Fruit fly (Drosophila melanogaster) whole organism, wandering third instar larva: ENCODE data around the gene CG14339.

Experiments used
- CG32264 ChIP-seq: fragments of 200-800 bp; sonication (Bioruptor generic); optimal IDR thresholded peaks from 2 replicates; lab custom pipeline; 2016; ENCODE audit warnings: missing biosample characterization, missing genetic modification characterization
- CG9705 ChIP-seq: fragments of 200-800 bp; sonication (Bioruptor generic); optimal IDR thresholded peaks from 2 replicates; lab custom pipeline; 2018; ENCODE audit warnings: missing biosample characterization, mild to moderate bottlenecking, missing genetic modification characterization
- CrebA ChIP-seq: fragments of 200-800 bp; sonication (Bioruptor generic); optimal IDR thresholded peaks from 2 replicates; lab custom pipeline; 2016; ENCODE audit warnings: missing biosample characterization, mild to moderate bottlenecking, missing genetic modification characterization, borderline replicate concordance
- Dfd ChIP-seq: fragments of >200 bp; optimal IDR thresholded peaks from 2 replicates; lab custom pipeline; 2017; ENCODE audit warnings: missing biosample characterization, missing genetic modification characterization
- Dif ChIP-seq: fragments of 200-275, 200-300 bp; sonication (Bioruptor generic); optimal IDR thresholded peaks from 2 replicates; lab custom pipeline; 2018; ENCODE audit warnings: missing biosample characterization, missing genetic modification characterization; ENCODE audit not compliant: partially characterized antibody
- GATAd ChIP-seq: sonication (Bioruptor generic); optimal IDR thresholded peaks from 2 replicates; lab custom pipeline; 2016; ENCODE audit warnings: missing biosample characterization, missing genetic modification characterization
- HLH106 ChIP-seq: fragments of 200-800 bp; optimal IDR thresholded peaks from 3 replicates; lab custom pipeline; 2019; ENCODE audit warnings: missing biosample characterization, mild to moderate bottlenecking, missing genetic modification characterization, moderate library complexity
- Hnf4 ChIP-seq: fragments of 200-800 bp; sonication (Bioruptor generic); optimal IDR thresholded peaks from 2 replicates; lab custom pipeline; 2016; ENCODE audit warnings: missing biosample characterization, mild to moderate bottlenecking, missing genetic modification characterization
- Hr78 ChIP-seq: fragments of >200 bp; optimal IDR thresholded peaks from 2 replicates; lab custom pipeline; 2017; ENCODE audit warnings: missing biosample characterization, missing genetic modification characterization
- Hr83 ChIP-seq: fragments of 200-300 bp; sonication (Bioruptor generic); optimal IDR thresholded peaks from 2 replicates; lab custom pipeline; 2016; ENCODE audit warnings: missing biosample characterization, mild to moderate bottlenecking, missing genetic modification characterization, moderate library complexity; ENCODE audit not compliant: poor library complexity, severe bottlenecking
- Jra ChIP-seq: sonication (Bioruptor generic); optimal IDR thresholded peaks from 2 replicates; lab custom pipeline; 2016; ENCODE audit warnings: missing biosample characterization, missing genetic modification characterization
- Mio ChIP-seq: sonication (Bioruptor generic); optimal IDR thresholded peaks from 2 replicates; lab custom pipeline; 2016; ENCODE audit warnings: missing biosample characterization, missing genetic modification characterization
- N ChIP-seq: fragments of >200 bp; optimal IDR thresholded peaks from 2 replicates; lab custom pipeline; 2018; ENCODE audit warnings: missing biosample characterization, missing external identifiers, missing genetic modification characterization
- OdsH ChIP-seq: fragments of 200-800 bp; sonication (Bioruptor generic); optimal IDR thresholded peaks from 2 replicates; lab custom pipeline; 2016; ENCODE audit warnings: missing biosample characterization, mild to moderate bottlenecking, missing genetic modification characterization
- Rel ChIP-seq, 2 experiments: fragments of 200-800 bp; sonication (Bioruptor generic) in 1 of 2; optimal IDR thresholded peaks; 2 replicates in 1 of 2; 3 replicates in 1 of 2; lab custom pipeline; 2016 to 2019; ENCODE audit warnings: mild to moderate bottlenecking in 2 of 2, missing biosample characterization in 2 of 2, missing genetic modification characterization in 2 of 2, moderate library complexity in 1 of 2
- Sp1 ChIP-seq: fragments of 200-800 bp; sonication (Bioruptor generic); optimal IDR thresholded peaks from 3 replicates; lab custom pipeline; 2019; ENCODE audit warnings: missing biosample characterization, mild to moderate bottlenecking, missing genetic modification characterization, moderate library complexity
- Vsx2 ChIP-seq: fragments of 200-300, 225-300 bp; sonication (Bioruptor generic); optimal IDR thresholded peaks from 2 replicates; lab custom pipeline; 2018; ENCODE audit warnings: missing biosample characterization, missing genetic modification characterization; ENCODE audit not compliant: partially characterized antibody
- br ChIP-seq: fragments of 200-800 bp; sonication (Bioruptor generic); optimal IDR thresholded peaks from 2 replicates; lab custom pipeline; 2016; ENCODE audit warnings: missing biosample characterization, missing genetic modification characterization
- brk ChIP-seq: fragments of 200-800 bp; sonication (Bioruptor generic); optimal IDR thresholded peaks from 2 replicates; lab custom pipeline; 2016; ENCODE audit warnings: missing biosample characterization, mild to moderate bottlenecking, missing genetic modification characterization
- dl ChIP-seq, 2 experiments: fragments of 175-275, 200-275 bp in 1 of 2; fragments of 200-275 bp in 1 of 2; sonication (Bioruptor generic); optimal IDR thresholded peaks; lab custom pipeline; 2018; ENCODE audit warnings: mild to moderate bottlenecking in 2 of 2, missing biosample characterization in 2 of 2, missing genetic modification characterization in 2 of 2, moderate library complexity in 2 of 2; ENCODE audit not compliant: partially characterized antibody in 2 of 2, insufficient read depth in 1 of 2
- dmrt93B ChIP-seq: fragments of 200-800 bp; sonication (Bioruptor generic); optimal IDR thresholded peaks from 2 replicates; lab custom pipeline; 2018; ENCODE audit warnings: missing biosample characterization, mild to moderate bottlenecking, missing genetic modification characterization
- dsf ChIP-seq: sonication (Bioruptor generic); optimal IDR thresholded peaks from 2 replicates; lab custom pipeline; 2016; ENCODE audit warnings: missing biosample characterization, missing genetic modification characterization, borderline replicate concordance
- ey ChIP-seq: fragments of 200-800 bp; sonication (Bioruptor generic); optimal IDR thresholded peaks from 2 replicates; lab custom pipeline; 2016; ENCODE audit warnings: missing biosample characterization, missing genetic modification characterization
- foxo ChIP-seq, 2 experiments: fragments of 200-800 bp; sonication (Bioruptor generic); optimal IDR thresholded peaks; 2 replicates in 1 of 2; 3 replicates in 1 of 2; lab custom pipeline; 2016 to 2017; ENCODE audit warnings: missing biosample characterization in 2 of 2, missing genetic modification characterization in 2 of 2
- fru ChIP-seq: fragments of 200-800 bp; sonication (Bioruptor generic); optimal IDR thresholded peaks from 3 replicates; lab custom pipeline; 2016; ENCODE audit warnings: missing biosample characterization, mild to moderate bottlenecking, missing genetic modification characterization
- h ChIP-seq: fragments of 200-800 bp; sonication (Bioruptor generic); optimal IDR thresholded peaks from 3 replicates; lab custom pipeline; 2016; ENCODE audit warnings: missing biosample characterization, mild to moderate bottlenecking, missing genetic modification characterization
- jim ChIP-seq: fragments of 175-275, 200-325 bp; sonication (Bioruptor generic); optimal IDR thresholded peaks from 2 replicates; lab custom pipeline; 2016; ENCODE audit warnings: missing biosample characterization, mild to moderate bottlenecking, missing genetic modification characterization
- lola ChIP-seq: fragments of >200 bp; optimal IDR thresholded peaks from 2 replicates; lab custom pipeline; 2017; ENCODE audit warnings: missing biosample characterization, missing genetic modification characterization
- pan ChIP-seq: fragments of >200 bp; optimal IDR thresholded peaks from 2 replicates; lab custom pipeline; 2017
- psq ChIP-seq: fragments of 200-800 bp; sonication (Bioruptor generic); optimal IDR thresholded peaks from 3 replicates; lab custom pipeline; 2017; ENCODE audit warnings: missing biosample characterization, mild to moderate bottlenecking, missing genetic modification characterization, moderate library complexity
- rgr ChIP-seq: fragments of 200-800 bp; sonication (Bioruptor generic); optimal IDR thresholded peaks from 3 replicates; lab custom pipeline; 2016; ENCODE audit warnings: missing biosample characterization, mild to moderate bottlenecking, missing genetic modification characterization
- sage ChIP-seq: fragments of 200-800 bp; sonication (Bioruptor generic); optimal IDR thresholded peaks from 2 replicates; lab custom pipeline; 2016; ENCODE audit warnings: missing biosample characterization, mild to moderate bottlenecking, missing genetic modification characterization
- sv ChIP-seq: fragments of 200-800 bp; sonication (Bioruptor generic); optimal IDR thresholded peaks from 3 replicates; lab custom pipeline; 2016; ENCODE audit warnings: missing biosample characterization, missing genetic modification characterization
- tai ChIP-seq: sonication (Bioruptor generic); optimal IDR thresholded peaks from 2 replicates; lab custom pipeline; 2016; ENCODE audit warnings: missing biosample characterization, missing genetic modification characterization
- usp ChIP-seq: fragments of >200 bp; optimal IDR thresholded peaks from 2 replicates; lab custom pipeline; 2017; ENCODE audit warnings: missing biosample characterization, missing genetic modification characterization
- woc ChIP-seq: sonication (Bioruptor generic); optimal IDR thresholded peaks from 2 replicates; lab custom pipeline; 2016; ENCODE audit warnings: missing biosample characterization, mild to moderate bottlenecking, missing genetic modification characterization

CG14339 gene

DNA sequence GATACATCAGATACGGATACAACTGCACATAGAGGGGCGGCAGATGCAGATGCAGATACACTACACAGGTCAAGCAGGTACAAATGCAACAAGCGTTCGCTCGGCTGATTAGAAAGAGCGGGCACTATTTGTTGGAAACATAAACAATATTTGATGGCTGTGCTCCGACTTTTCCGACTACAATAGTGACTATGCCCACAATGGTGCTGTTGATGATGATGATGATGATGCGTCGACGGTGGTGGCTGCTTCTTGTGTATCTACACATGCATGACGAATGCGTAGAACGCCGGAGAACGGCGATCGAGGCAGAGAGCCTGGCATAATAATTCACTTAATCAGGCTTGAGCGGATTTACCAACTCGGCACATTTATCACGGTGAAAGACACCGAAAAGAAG lies 40.3 kb upstream of the CG14339 start:
- TF ChIP-seq sage (GFP tag; lab: Kevin White, UChicago) (no peak), CG9705 (no peak), rgr (GFP tag; lab: Kevin White, UChicago) (no peak), fru (GFP tag; lab: Kevin White, UChicago) (no peak), GATAd (GFP tag; lab: Kevin White, UChicago) (no peak), dsf (GFP tag; lab: Kevin White, UChicago) (no peak), CrebA (GFP tag; lab: Kevin White, UChicago) (no peak), psq (GFP tag; lab: Kevin White, UChicago) (no peak), usp (GFP tag; lab: Kevin White, UChicago) (no peak), Dfd (GFP tag; lab: Kevin White, UChicago) (no peak), Hr78 (GFP tag; lab: Kevin White, UChicago) (no peak), Sp1 (GFP tag; lab: Kevin White, UChicago) (no peak), dl (GFP tag; optimal IDR thresholded peaks at IDR 0.05; lab: Kevin White, UChicago; ENCODE audit: insufficient read depth in 1 of 2, partially characterized antibody in 2 of 2) (no peak), woc (no peak), h (no peak), Hr83 (GFP tag; lab: Kevin White, UChicago) (no peak), pan (no peak), N (no peak), foxo (GFP tag; optimal IDR thresholded peaks at IDR 0.05; lab: Kevin White, UChicago) (no peak)

DNA sequence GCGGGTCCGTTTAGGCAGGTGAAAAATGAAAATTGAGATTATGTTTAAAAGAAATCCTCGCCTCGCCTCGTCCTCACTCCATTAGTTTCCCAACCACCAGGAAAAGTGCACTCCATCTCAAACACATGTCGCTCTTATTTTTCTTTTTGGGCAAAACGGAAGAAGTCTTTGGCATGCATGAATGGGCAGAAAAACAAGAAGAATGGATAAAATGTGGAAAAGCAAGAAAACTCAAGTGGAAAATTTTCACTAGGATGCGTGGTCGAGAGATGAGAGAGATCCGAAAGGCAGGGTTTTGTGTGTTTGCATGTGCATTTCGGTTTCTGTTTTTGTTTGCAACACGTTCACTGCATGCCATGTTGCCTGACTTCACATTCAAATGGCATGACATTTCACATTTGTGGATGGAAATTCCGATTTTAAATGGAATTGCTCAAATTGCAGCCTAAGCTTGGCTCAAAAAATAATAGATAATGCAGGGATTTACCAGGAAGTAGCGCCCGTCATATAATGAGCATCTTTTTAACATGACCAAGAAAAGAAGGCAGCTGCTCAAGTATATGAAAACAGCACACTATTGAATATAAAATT lies 39.7 kb upstream of the CG14339 start:
- TF ChIP-seq brk (GFP tag; lab: Kevin White, UChicago) = no peak
- no peak for TF ChIP-seq CrebA (GFP tag; lab: Kevin White, UChicago)
- no peak for TF ChIP-seq dmrt93B
- TF ChIP-seq ey (GFP tag; lab: Kevin White, UChicago) = no peak
- TF ChIP-seq Hnf4 (GFP tag; lab: Kevin White, UChicago) = no peak
- TF ChIP-seq Hr78 (GFP tag; lab: Kevin White, UChicago) = no peak
- TF ChIP-seq GATAd (GFP tag; lab: Kevin White, UChicago) = no peak
- TF ChIP-seq foxo (GFP tag; optimal IDR thresholded peaks at IDR 0.05; lab: Kevin White, UChicago) = no peak
- TF ChIP-seq Dfd (GFP tag; lab: Kevin White, UChicago) = no peak
- no peak for TF ChIP-seq OdsH
- TF ChIP-seq Mio (GFP tag; lab: Kevin White, UChicago) = no peak
- TF ChIP-seq Rel (GFP tag; optimal IDR thresholded peaks at IDR 0.05; lab: Kevin White, UChicago) = no peak
- no peak for TF ChIP-seq Rel (tag; optimal IDR thresholded peaks at IDR 0.05; lab: Kevin White, UChicago)
- no peak for TF ChIP-seq dsf (GFP tag; lab: Kevin White, UChicago)

dm6 chr2L:1069475-1069874 lies 38.9 kb upstream of the CG14339 start:
- TF ChIP-seq foxo (GFP tag; optimal IDR thresholded peaks at IDR 0.05; lab: Kevin White, UChicago) = peak in 1 of 2 experiments; percentile 7
- TF ChIP-seq fru (GFP tag; lab: Kevin White, UChicago) = peak; percentile 26
- TF ChIP-seq CG32264 = no peak
- peak; percentile 23 for TF ChIP-seq Hnf4 (GFP tag; lab: Kevin White, UChicago)
- no peak for TF ChIP-seq ey (GFP tag; lab: Kevin White, UChicago)
- no peak for TF ChIP-seq Vsx2 (GFP tag; lab: Kevin White, UChicago)
- peak; percentile 0 for TF ChIP-seq rgr (GFP tag; lab: Kevin White, UChicago)
- TF ChIP-seq woc = peak; percentile 6
- peak; percentile 8 for TF ChIP-seq br (GFP tag; lab: Kevin White, UChicago)
- TF ChIP-seq brk (GFP tag; lab: Kevin White, UChicago) = no peak
- TF ChIP-seq psq (GFP tag; lab: Kevin White, UChicago) = peak; percentile 29
- TF ChIP-seq h = no peak
- TF ChIP-seq OdsH = no peak
- TF ChIP-seq Dif (GFP tag; lab: Kevin White, UChicago) = no peak
- TF ChIP-seq Rel (GFP tag; optimal IDR thresholded peaks at IDR 0.05; lab: Kevin White, UChicago) = no peak
- TF ChIP-seq Rel (tag; optimal IDR thresholded peaks at IDR 0.05; lab: Kevin White, UChicago) = no peak
- TF ChIP-seq Mio (GFP tag; lab: Kevin White, UChicago) = no peak
- no peak for TF ChIP-seq tai (GFP tag; lab: Kevin White, UChicago)

DNA sequence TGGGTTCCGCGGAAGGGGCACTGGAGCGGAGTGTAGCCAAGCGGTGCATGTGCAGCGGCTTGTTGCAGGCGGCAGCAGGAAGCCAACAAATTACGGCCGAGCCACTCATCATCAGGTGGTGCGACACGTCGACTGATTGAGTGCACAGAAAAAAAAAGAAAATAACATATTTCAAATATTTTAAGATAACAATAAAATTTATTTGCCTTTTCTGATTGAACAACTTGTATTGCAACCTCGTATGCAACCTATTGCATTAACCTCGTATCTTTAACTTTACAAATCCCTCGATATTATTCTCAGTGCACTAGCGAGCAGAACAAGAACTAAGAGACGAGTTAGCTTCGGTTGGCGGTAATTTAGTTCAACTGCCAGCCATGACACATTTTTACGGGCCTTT lies 38.0 kb upstream of the CG14339 start:
- TF ChIP-seq Vsx2 (GFP tag; lab: Kevin White, UChicago) = no peak
- TF ChIP-seq Hr83 (GFP tag; lab: Kevin White, UChicago) = no peak
- no peak for TF ChIP-seq usp (GFP tag; lab: Kevin White, UChicago)
- TF ChIP-seq Jra = no peak
- TF ChIP-seq CG32264 = no peak
- no peak for TF ChIP-seq dmrt93B
- peak; percentile 1 for TF ChIP-seq OdsH
- TF ChIP-seq Hnf4 (GFP tag; lab: Kevin White, UChicago) = peak; percentile 19
- TF ChIP-seq lola (GFP tag; lab: Kevin White, UChicago) = no peak
- no peak for TF ChIP-seq psq (GFP tag; lab: Kevin White, UChicago)
- no peak for TF ChIP-seq sv
- no peak for TF ChIP-seq pan
- no peak for TF ChIP-seq sage (GFP tag; lab: Kevin White, UChicago)
- TF ChIP-seq br (GFP tag; lab: Kevin White, UChicago) = peak; percentile 25
- no peak for TF ChIP-seq GATAd (GFP tag; lab: Kevin White, UChicago)
- no peak for TF ChIP-seq CrebA (GFP tag; lab: Kevin White, UChicago)
- no peak for TF ChIP-seq Mio (GFP tag; lab: Kevin White, UChicago)
- no peak for TF ChIP-seq Dif (GFP tag; lab: Kevin White, UChicago)
- TF ChIP-seq jim (GFP tag; lab: Kevin White, UChicago) = no peak
- TF ChIP-seq woc = no peak
- TF ChIP-seq Hr78 (GFP tag; lab: Kevin White, UChicago) = no peak
- peak; percentile 43 for TF ChIP-seq HLH106 (tag; lab: Kevin White, UChicago)
- TF ChIP-seq h = peak; percentile 44
- TF ChIP-seq dsf (GFP tag; lab: Kevin White, UChicago) = no peak
- no peak for TF ChIP-seq dl (GFP tag; optimal IDR thresholded peaks at IDR 0.05; lab: Kevin White, UChicago; ENCODE audit: insufficient read depth in 1 of 2, partially characterized antibody in 2 of 2)
- no peak for TF ChIP-seq Dfd (GFP tag; lab: Kevin White, UChicago)
- TF ChIP-seq rgr (GFP tag; lab: Kevin White, UChicago) = peak; percentile 35
